Worm (Caenorhabditis elegans): ENCODE results near the gene fbxb-51.

fbxb-51 gene

ce11 chrII:1529057-1529456 is 21.5 kb upstream of the fbxb-51 start, which contains the start of gene Y51H7BR.4:
TSS of gene Y51H7BR.4 (plus strand) at chrII:1529357.
- TF ChIP-seq F57C9.4 (tag; optimal IDR thresholded peaks at IDR 0.05), result no peak
- no peak for TF ChIP-seq bed-2 (GFP tag; IDR thresholded peaks at IDR 0.05)
- TF ChIP-seq sdz-38 (tag; optimal IDR thresholded peaks at IDR 0.05), result no peak
- TF ChIP-seq B0019.2 (GFP tag; conservative IDR thresholded peaks at IDR 0.05), result no peak
- no peak for TF ChIP-seq cebp-2 (GFP tag; IDR thresholded peaks at IDR 0.05)
- TF ChIP-seq mcd-1 (GFP tag; IDR thresholded peaks at IDR 0.05), result no peak
- TF ChIP-seq F52B5.7 (tag; optimal IDR thresholded peaks at IDR 0.05), result no peak
- TF ChIP-seq dpl-1 (GFP tag; optimal IDR thresholded peaks at IDR 0.05), result no peak
- no peak for TF ChIP-seq ets-4 (GFP tag; optimal IDR thresholded peaks at IDR 0.05)
- no peak for TF ChIP-seq unc-130 (GFP tag; optimal IDR thresholded peaks at IDR 0.05)
- no peak for TF ChIP-seq die-1 (tag; optimal IDR thresholded peaks at IDR 0.05)
- no peak for TF ChIP-seq snpc-4 (GFP tag; optimal IDR thresholded peaks at IDR 0.05)
- TF ChIP-seq snpc-4 (tag; optimal IDR thresholded peaks at IDR 0.05), result no peak
- TF ChIP-seq hsf-1 (GFP tag; IDR thresholded peaks at IDR 0.05), result no peak
- TF ChIP-seq ama-1 (optimal IDR thresholded peaks at IDR 0.05), result no peak
- no peak for TF ChIP-seq ama-1 (GFP tag; optimal IDR thresholded peaks at IDR 0.05)
- no peak for TF ChIP-seq F10E7.11 (tag; optimal IDR thresholded peaks at IDR 0.05)
- TF ChIP-seq rec-8 (tag; optimal IDR thresholded peaks at IDR 0.05), result no peak
- no peak for TF ChIP-seq pha-4 (tag; optimal IDR thresholded peaks at IDR 0.05)
- TF ChIP-seq zim-3 (tag; optimal IDR thresholded peaks at IDR 0.05), result no peak

ce11 chrII:1535931-1536330 is 14.6 kb upstream of the fbxb-51 start, which contains the start of gene fbxb-43:
TSS of gene fbxb-43 (plus strand) at chrII:1536231.
- TF ChIP-seq repo-1 (tag; optimal IDR thresholded peaks at IDR 0.05), result no peak
- no peak for TF ChIP-seq Y53G8AR.9 (GFP tag; conservative IDR thresholded peaks at IDR 0.05)
- no peak for TF ChIP-seq sea-2 (GFP tag; IDR thresholded peaks at IDR 0.05)
- no peak for TF ChIP-seq him-1 (tag; optimal IDR thresholded peaks at IDR 0.05)
- TF ChIP-seq lin-35 (GFP tag; optimal IDR thresholded peaks at IDR 0.05), result no peak
- no peak for TF ChIP-seq egrh-3 (GFP tag; IDR thresholded peaks at IDR 0.05)
- no peak for TF ChIP-seq B0336.3 (GFP tag; IDR thresholded peaks at IDR 0.05)
- no peak for TF ChIP-seq lsl-1 (GFP tag; optimal IDR thresholded peaks at IDR 0.05)
- no peak for TF ChIP-seq F37B4.10 (GFP tag; IDR thresholded peaks at IDR 0.05)
- no peak for TF ChIP-seq lag-1 (GFP tag; IDR thresholded peaks at IDR 0.05)
- no peak for TF ChIP-seq hlh-12 (tag; optimal IDR thresholded peaks at IDR 0.05)

ce11 chrII:1537321-1537720 is 13.2 kb upstream of the fbxb-51 start, which contains the start of gene fbxb-42:
TSS of gene fbxb-42 (plus strand) at chrII:1537621.
- TF ChIP-seq snpc-1.3 (tag; optimal IDR thresholded peaks at IDR 0.05; ENCODE audit: insufficient read depth), result no peak

- TF ChIP-seq aptf-2 (GFP tag; conservative IDR thresholded peaks at IDR 0.05) (no peak), ceh-27 (GFP tag; optimal IDR thresholded peaks at IDR 0.05) (no peak), lsy-27 (tag; optimal IDR thresholded peaks at IDR 0.05; ENCODE audit: borderline replicate concordance, insufficient read depth) (no peak), bed-2 (GFP tag; IDR thresholded peaks at IDR 0.05) (no peak), lin-54 (GFP tag; optimal IDR thresholded peaks at IDR 0.05) (no peak), nhr-80 (tag; optimal IDR thresholded peaks at IDR 0.05) (no peak), B0336.3 (GFP tag; IDR thresholded peaks at IDR 0.05) (no peak), hlh-12 (tag; optimal IDR thresholded peaks at IDR 0.05) (no peak), chd-7 (tag; optimal IDR thresholded peaks at IDR 0.05) (no peak), D2030.7 (GFP tag; IDR thresholded peaks at IDR 0.05) (no peak), unc-62 (GFP tag; optimal IDR thresholded peaks at IDR 0.05) (no peak), tbx-9 (tag; optimal IDR thresholded peaks at IDR 0.05; ENCODE audit: borderline replicate concordance) (no peak), ceh-40 (GFP tag; IDR thresholded peaks at IDR 0.05) (no peak), aptf-3 (GFP tag; IDR thresholded peaks at IDR 0.05) (no peak), F57A8.1 (GFP tag; optimal IDR thresholded peaks at IDR 0.05) (no peak), nhr-27 (tag; optimal IDR thresholded peaks at IDR 0.05) (no peak)
These were observed 11.9 kb upstream of the fbxb-51 start, which contains the start of gene fbxb-44 for ce11 chrII:1538589-1538988. TSS of gene fbxb-44 (plus strand) at chrII:1538889.
